Fruit fly (Drosophila melanogaster) whole organism, pupa: ENCODE results near the gene dmrt99B.
A peak's percentile ranks its signal among the peaks of the same experiment; 100 is the strongest.

ENCODE experiments used
- CG10348 ChIP-seq: fragments of 200-800 bp; sonication (Bioruptor generic); IDR thresholded peaks from 2 replicates; pipeline ENCODE4 v1.3.6; 2022; ENCODE audit warnings: missing biosample characterization, missing genetic modification characterization
- CG12605 ChIP-seq: fragments of 200-800 bp; sonication (Bioruptor generic); IDR thresholded peaks from 2 replicates; pipeline ENCODE4 v1.3.6; 2022; ENCODE audit warnings: missing biosample characterization, missing genetic modification characterization
- CG13204 ChIP-seq: fragments of 200-800 bp; sonication (Bioruptor generic); optimal IDR thresholded peaks from 2 replicates; lab custom pipeline; 2018; ENCODE audit warnings: missing biosample characterization, mild to moderate bottlenecking, missing genetic modification characterization, moderate library complexity
- CG14655 ChIP-seq: fragments of 200-800 bp; sonication (Bioruptor generic); optimal IDR thresholded peaks from 3 replicates; lab custom pipeline; 2017; ENCODE audit warnings: mild to moderate bottlenecking, missing biosample characterization, missing genetic modification reagents, missing genetic modification characterization
- CG15710 ChIP-seq: fragments of 200-800 bp; sonication (Bioruptor generic); optimal IDR thresholded peaks from 2 replicates; lab custom pipeline; 2018; ENCODE audit warnings: missing biosample characterization, mild to moderate bottlenecking, missing genetic modification characterization, moderate library complexity
- CG17806 ChIP-seq: fragments of 200-800 bp; sonication (Bioruptor generic); optimal IDR thresholded peaks from 2 replicates; lab custom pipeline; 2018; ENCODE audit warnings: missing biosample characterization, mild to moderate bottlenecking, missing genetic modification characterization, moderate library complexity
- CG32121 ChIP-seq: fragments of 200-800 bp; sonication (Bioruptor generic); IDR thresholded peaks from 2 replicates; pipeline ENCODE4 v1.3.6; 2022; ENCODE audit warnings: missing biosample characterization, missing genetic modification characterization
- CG34367 ChIP-seq: fragments of 200-800 bp; sonication (Bioruptor generic); optimal IDR thresholded peaks from 2 replicates; lab custom pipeline; 2018; ENCODE audit warnings: missing biosample characterization, mild to moderate bottlenecking, missing genetic modification characterization
- CG4496 ChIP-seq: fragments of 200-800 bp; sonication (Bioruptor generic); IDR thresholded peaks from 3 replicates; pipeline ENCODE4 v1.3.6; 2022; ENCODE audit warnings: missing biosample characterization, missing genetic modification characterization
- CG8159 ChIP-seq: fragments of 200-800 bp; sonication (Bioruptor generic); optimal IDR thresholded peaks from 3 replicates; lab custom pipeline; 2018; ENCODE audit warnings: missing biosample characterization, mild to moderate bottlenecking, missing genetic modification characterization, moderate library complexity
- CG8301 ChIP-seq: fragments of 200-800 bp; sonication (Bioruptor generic); optimal IDR thresholded peaks from 2 replicates; lab custom pipeline; 2018; ENCODE audit warnings: missing biosample characterization, mild to moderate bottlenecking, missing genetic modification characterization
- CG9948 ChIP-seq: fragments of 200-800 bp; sonication (Bioruptor generic); optimal IDR thresholded peaks from 2 replicates; lab custom pipeline; 2018; ENCODE audit warnings: missing biosample characterization, mild to moderate bottlenecking, missing genetic modification characterization, moderate library complexity
- D1 ChIP-seq: fragments of 200-800 bp; sonication (Bioruptor generic); optimal IDR thresholded peaks from 2 replicates; lab custom pipeline; 2018; ENCODE audit warnings: missing biosample characterization, mild to moderate bottlenecking, missing genetic modification characterization, moderate library complexity
- EcR ChIP-seq: fragments of 200-800 bp; sonication (Bioruptor generic); optimal IDR thresholded peaks from 3 replicates; lab custom pipeline; 2019; ENCODE audit warnings: missing biosample characterization, missing genetic modification characterization, mild to moderate bottlenecking, moderate library complexity, missing genetic modification reagents
- Ets98B ChIP-seq: fragments of 200-800 bp; sonication (Bioruptor generic); IDR thresholded peaks from 2 replicates; pipeline ENCODE4 v1.3.6; 2022; ENCODE audit warnings: missing biosample characterization, missing genetic modification characterization
- Pif1A ChIP-seq: fragments of 200-800 bp; sonication (Bioruptor generic); optimal IDR thresholded peaks from 3 replicates; lab custom pipeline; 2016; ENCODE audit warnings: missing biosample characterization, missing genetic modification characterization
- Pif1B ChIP-seq: fragments of 200-800 bp; sonication (Bioruptor generic); optimal IDR thresholded peaks from 3 replicates; lab custom pipeline; 2016; ENCODE audit warnings: missing biosample characterization, missing genetic modification characterization
- Snoo ChIP-seq: fragments of 200-800 bp; sonication (Bioruptor generic); optimal IDR thresholded peaks from 3 replicates; lab custom pipeline; 2017; ENCODE audit warnings: missing biosample characterization, mild to moderate bottlenecking, missing genetic modification characterization, inconsistent platforms
- fd96Ca ChIP-seq: fragments of 200-800 bp; sonication (Bioruptor generic); IDR thresholded peaks from 3 replicates; pipeline ENCODE4 v1.3.6; 2022; ENCODE audit warnings: missing biosample characterization, missing genetic modification characterization
- gl ChIP-seq: fragments of 200-800 bp; sonication (Bioruptor generic); optimal IDR thresholded peaks from 2 replicates; lab custom pipeline; 2018; ENCODE audit warnings: missing biosample characterization, mild to moderate bottlenecking, missing genetic modification characterization
- rn ChIP-seq: fragments of 200-800 bp; sonication (Bioruptor generic); IDR thresholded peaks from 2 replicates; pipeline ENCODE4 v1.3.6; 2022; ENCODE audit warnings: missing biosample characterization, missing genetic modification characterization

Gene dmrt99B

dm6 chr3R:29692009-29692641 is at the start of gene dmrt99B:
Gene dmrt99B (plus strand): TSS chr3R:29692591.
- TF ChIP-seq Ets98B (no peak), EcR (GFP tag; lab: Kevin White, UChicago) (no peak), CG34367 (tag; lab: Kevin White, UChicago) (no peak), Pif1A (GFP tag; lab: Kevin White, UChicago) (no peak), CG8301 (no peak), CG12605 (GFP tag; lab: Robert Waterston, UW) (no peak), CG4496 (GFP tag; lab: Robert Waterston, UW) (no peak), Pif1B (GFP tag; lab: Kevin White, UChicago) (no peak), CG15710 (no peak), CG10348 (GFP tag; lab: Robert Waterston, UW) (no peak), CG13204 (no peak), CG14655 (GFP tag; lab: Kevin White, UChicago) (no peak), CG8159 (tag; lab: Kevin White, UChicago) (no peak), rn (GFP tag; lab: Robert Waterston, UW) (no peak)

dm6 chr3R:29651488-29651887 is 40.9 kb upstream of the dmrt99B start:
- TF ChIP-seq CG10348 (GFP tag; lab: Robert Waterston, UW) = no peak
- TF ChIP-seq Snoo (tag; lab: Kevin White, UChicago) = no peak
- TF ChIP-seq D1 (tag; lab: Kevin White, UChicago) = no peak
- TF ChIP-seq CG8159 (tag; lab: Kevin White, UChicago) = peak; percentile 21
- TF ChIP-seq gl = no peak

- peak; percentile 23 for TF ChIP-seq CG13204
- TF ChIP-seq CG8159 (tag; lab: Kevin White, UChicago) = no peak
Measured at dm6 chr3R:29659950-29660349, 32.4 kb upstream of the dmrt99B start, which contains the start of gene Dop1R2. Gene Dop1R2 (minus strand): TSS chr3R:29659984.

dm6 chr3R:29664183-29664829 is 28.1 kb upstream of the dmrt99B start, which contains the start of gene ppk21:
Gene ppk21 (plus strand): TSS chr3R:29664779.
- TF ChIP-seq CG17806 (no peak), CG10348 (GFP tag; lab: Robert Waterston, UW) (no peak), Snoo (tag; lab: Kevin White, UChicago) (no peak), fd96Ca (GFP tag; lab: Robert Waterston, UW) (no peak), D1 (tag; lab: Kevin White, UChicago) (no peak), CG34367 (tag; lab: Kevin White, UChicago) (no peak), gl (no peak), CG32121 (no peak), EcR (GFP tag; lab: Kevin White, UChicago) (no peak), CG12605 (GFP tag; lab: Robert Waterston, UW) (no peak), CG8301 (no peak), CG15710 (no peak), CG4496 (GFP tag; lab: Robert Waterston, UW) (no peak), rn (GFP tag; lab: Robert Waterston, UW) (no peak), Pif1B (GFP tag; lab: Kevin White, UChicago) (no peak), CG13204 (no peak), CG14655 (GFP tag; lab: Kevin White, UChicago) (no peak), Ets98B (no peak), CG8159 (tag; lab: Kevin White, UChicago) (no peak), CG9948 (tag; lab: Kevin White, UChicago) (no peak)

dm6 chr3R:29668777-29669176 is 23.6 kb upstream of the dmrt99B start, which contains the start of the genes ppk20 and ppk30:
Gene ppk20 (minus strand): TSS chr3R:29668877.
Gene ppk30 (plus strand): TSS chr3R:29669149.
- TF ChIP-seq CG10348 (GFP tag; lab: Robert Waterston, UW) (no peak), fd96Ca (GFP tag; lab: Robert Waterston, UW) (no peak), CG9948 (tag; lab: Kevin White, UChicago) (no peak), CG4496 (GFP tag; lab: Robert Waterston, UW) (no peak), CG12605 (GFP tag; lab: Robert Waterston, UW) (no peak), EcR (GFP tag; lab: Kevin White, UChicago) (no peak)
- TF ChIP-seq, all 21 proteins: peak for 0

dm6 chr3R:29671060-29671707 is 21.2 kb upstream of the dmrt99B start, which contains the start of gene Obp99a:
Gene Obp99a (plus strand): TSS chr3R:29671657.
- TF ChIP-seq CG17806 (no peak), D1 (tag; lab: Kevin White, UChicago) (no peak), CG14655 (GFP tag; lab: Kevin White, UChicago) (no peak), CG34367 (tag; lab: Kevin White, UChicago) (no peak), CG13204 (no peak), Pif1A (GFP tag; lab: Kevin White, UChicago) (no peak), Snoo (tag; lab: Kevin White, UChicago) (no peak)
- TF ChIP-seq, all 21 proteins: peak for 0
